Worm (Caenorhabditis elegans) whole organism, early embryonic: Measurements from ENCODE around the gene ift-43.
"Not testable (repeated sequence)": the region's sequence is repeated elsewhere in the genome, so short reads cannot be mapped to it uniquely, and the experiment has no call there.

Experiments
- F13C5.2 ChIP-seq: sonication (generic microtip); optimal IDR thresholded peaks from 2 replicates; lab custom pipeline; 2017; ENCODE audit warnings: mild to moderate bottlenecking, missing genetic modification characterization, inconsistent platforms, missing compliant biosample characterization
- ama-1 ChIP-seq: fragments of 150-350 bp; optimal IDR thresholded peaks from 2 replicates; lab custom pipeline; 2014
- flt-1 ChIP-seq: fragments of 200-800 bp; sonication (Bioruptor generic); IDR thresholded peaks from 2 replicates; pipeline ENCODE4 v1.3.6; 2022; ENCODE audit warnings: missing genetic modification characterization, missing compliant biosample characterization
- hmg-4 ChIP-seq: fragments of 200-800 bp; sonication (Bioruptor generic); optimal IDR thresholded peaks from 2 replicates; lab custom pipeline; 2018; ENCODE audit warnings: mild to moderate bottlenecking, missing genetic modification characterization, missing compliant biosample characterization
- hnd-1 ChIP-seq: sonication (generic microtip); optimal IDR thresholded peaks from 2 replicates; lab custom pipeline; 2016; ENCODE audit warnings: missing genetic modification characterization, missing compliant biosample characterization
- scrt-1 ChIP-seq: fragments of 200-800 bp; sonication (Bioruptor generic); IDR thresholded peaks from 2 replicates; pipeline ENCODE4 v1.3.6; 2022; ENCODE audit warnings: missing genetic modification characterization, missing compliant biosample characterization
- sea-1 ChIP-seq: fragments of 200-800 bp; sonication (Bioruptor generic); conservative IDR thresholded peaks from 2 replicates; pipeline ENCODE4 v1.3.6; 2022; ENCODE audit warnings: missing genetic modification characterization, missing compliant biosample characterization
- tbx-11 ChIP-seq: fragments of 200-800 bp; sonication (Bioruptor generic); IDR thresholded peaks from 2 replicates; pipeline ENCODE4 v1.3.6; 2022; ENCODE audit warnings: missing genetic modification characterization, missing compliant biosample characterization
- tbx-37 ChIP-seq: fragments of 200-800 bp; sonication (Bioruptor generic); conservative IDR thresholded peaks from 2 replicates; pipeline ENCODE4 v1.3.6; 2022; ENCODE audit warnings: missing genetic modification reagents, missing genetic modification characterization, missing compliant biosample characterization
- tra-4 ChIP-seq: sonication (generic microtip); optimal IDR thresholded peaks from 2 replicates; lab custom pipeline; 2017; ENCODE audit warnings: missing genetic modification characterization, missing compliant biosample characterization

- TF ChIP-seq flt-1 (GFP tag; lab: Robert Waterston, UW); hmg-4 (GFP tag; lab: Kevin White, UChicago); tbx-37; ama-1 (lab: Kevin White, UChicago); tbx-11 (GFP tag; lab: Robert Waterston, UW); scrt-1 (GFP tag; lab: Robert Waterston, UW); hnd-1 (tag; lab: Kevin White, UChicago); F13C5.2 (tag; lab: Kevin White, UChicago); tra-4 (tag; lab: Kevin White, UChicago); sea-1 (GFP tag; lab: Robert Waterston, UW): not testable (repeated sequence)
These were observed 29.7 kb downstream of the ift-43 start, which contains the start of the genes F59E12.6 and npl-4.1 for ce11 chrII:5630851-5631401.
